Worm (Caenorhabditis elegans): ENCODE measurements around the gene srh-4.

srh-4 gene

DNA sequence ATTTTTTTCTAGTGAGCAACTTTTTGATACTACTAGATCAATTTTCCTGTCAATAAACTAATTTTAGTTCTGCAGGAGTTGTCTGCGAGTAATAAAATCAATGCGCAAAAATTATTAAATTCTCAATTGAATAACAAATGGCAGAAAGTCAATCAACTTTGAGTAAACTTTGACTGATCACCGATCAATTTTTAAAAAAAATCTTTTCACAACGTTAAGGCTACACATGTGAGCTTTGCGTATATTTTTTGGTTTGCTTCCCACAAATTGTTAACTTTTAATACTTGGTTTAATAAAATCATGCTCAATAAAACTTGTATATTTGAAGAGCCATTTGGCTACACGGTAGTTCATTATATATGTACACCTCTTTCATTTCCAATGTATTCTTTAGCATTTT is 2.3 kb upstream of the srh-4 start, which contains the start of gene srh-7:
Gene srh-7 (plus strand): TSS at position 301 of the 400 bp plus-strand sequence.
- no peak for TF ChIP-seq B0310.2 (tag; optimal IDR thresholded peaks at IDR 0.05)
- no peak for TF ChIP-seq ceh-13 (GFP tag; optimal IDR thresholded peaks at IDR 0.05)
- no peak for TF ChIP-seq F13C5.2 (tag; optimal IDR thresholded peaks at IDR 0.05)

DNA sequence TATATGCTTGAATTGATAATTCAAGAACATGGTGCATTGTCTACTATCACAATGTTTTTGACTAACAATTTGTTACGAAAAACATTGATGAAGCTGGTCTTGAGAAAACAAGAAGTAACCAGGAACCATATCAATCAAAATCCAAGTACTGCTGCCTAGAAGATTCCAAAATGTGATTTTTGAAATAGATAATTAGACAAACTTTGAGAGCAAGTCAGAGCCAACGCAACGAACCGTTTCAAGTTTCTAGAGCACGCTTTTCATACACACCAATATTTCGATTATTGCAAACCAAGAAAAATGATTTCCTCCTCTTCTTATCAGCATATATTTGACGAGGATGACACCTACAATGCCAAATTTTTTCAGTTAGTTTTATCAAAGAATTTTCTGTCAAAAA is 6.5 kb downstream of the srh-4 start, which contains the start of gene srw-89:
Gene srw-89 (plus strand): TSS at position 301 of the 400 bp plus-strand sequence.
- TF ChIP-seq aly-1 (tag; optimal IDR thresholded peaks at IDR 0.05) (no peak), flt-1 (GFP tag; IDR thresholded peaks at IDR 0.05) (no peak), hnd-1 (tag; optimal IDR thresholded peaks at IDR 0.05) (no peak), hmg-4 (GFP tag; optimal IDR thresholded peaks at IDR 0.05) (no peak), ceh-13 (GFP tag; optimal IDR thresholded peaks at IDR 0.05) (no peak), tra-4 (tag; optimal IDR thresholded peaks at IDR 0.05) (no peak), ceh-36 (tag; optimal IDR thresholded peaks at IDR 0.05) (no peak), ets-7 (tag; optimal IDR thresholded peaks at IDR 0.05) (no peak), sea-1 (GFP tag; conservative IDR thresholded peaks at IDR 0.05) (no peak), ama-1 (optimal IDR thresholded peaks at IDR 0.05) (no peak), hmbx-1 (tag; optimal IDR thresholded peaks at IDR 0.05) (no peak), scrt-1 (GFP tag; IDR thresholded peaks at IDR 0.05) (no peak), tbx-11 (GFP tag; IDR thresholded peaks at IDR 0.05) (no peak)

- TF ChIP-seq hmg-4 (GFP tag; optimal IDR thresholded peaks at IDR 0.05): no peak
- TF ChIP-seq ets-7 (tag; optimal IDR thresholded peaks at IDR 0.05): no peak
- TF ChIP-seq ama-1 (optimal IDR thresholded peaks at IDR 0.05): no peak
- TF ChIP-seq tbx-11 (GFP tag; IDR thresholded peaks at IDR 0.05): no peak
- TF ChIP-seq aly-1 (tag; optimal IDR thresholded peaks at IDR 0.05): no peak
- TF ChIP-seq tbx-37 (GFP tag; conservative IDR thresholded peaks at IDR 0.05): no peak
- no peak for TF ChIP-seq B0310.2 (tag; optimal IDR thresholded peaks at IDR 0.05)
- no peak for TF ChIP-seq hmbx-1 (tag; optimal IDR thresholded peaks at IDR 0.05)
- no peak for TF ChIP-seq ceh-36 (tag; optimal IDR thresholded peaks at IDR 0.05)
- TF ChIP-seq pes-1 (GFP tag; IDR thresholded peaks at IDR 0.05): no peak
Measured at ce11 chrV:4018591-4018990, 8.3 kb downstream of the srh-4 start.

- no peak for TF ChIP-seq ama-1 (optimal IDR thresholded peaks at IDR 0.05)
- no peak for TF ChIP-seq tbx-11 (GFP tag; IDR thresholded peaks at IDR 0.05)
- TF ChIP-seq F13C5.2 (tag; optimal IDR thresholded peaks at IDR 0.05): no peak
- TF ChIP-seq flt-1 (GFP tag; IDR thresholded peaks at IDR 0.05): no peak
- TF ChIP-seq hmg-4 (GFP tag; optimal IDR thresholded peaks at IDR 0.05): no peak
- TF ChIP-seq hmbx-1 (tag; optimal IDR thresholded peaks at IDR 0.05): no peak
- no peak for TF ChIP-seq aly-1 (tag; optimal IDR thresholded peaks at IDR 0.05)
- no peak for TF ChIP-seq tbx-37 (GFP tag; conservative IDR thresholded peaks at IDR 0.05)
- no peak for TF ChIP-seq tra-4 (tag; optimal IDR thresholded peaks at IDR 0.05)
- TF ChIP-seq sea-1 (GFP tag; conservative IDR thresholded peaks at IDR 0.05): no peak
- no peak for TF ChIP-seq hnd-1 (tag; optimal IDR thresholded peaks at IDR 0.05)
Measured at ce11 chrV:4019188-4019587, 8.9 kb downstream of the srh-4 start, which contains the start of gene K09D9.3. K09D9.3 (plus strand) TSS chrV:4019488.

DNA sequence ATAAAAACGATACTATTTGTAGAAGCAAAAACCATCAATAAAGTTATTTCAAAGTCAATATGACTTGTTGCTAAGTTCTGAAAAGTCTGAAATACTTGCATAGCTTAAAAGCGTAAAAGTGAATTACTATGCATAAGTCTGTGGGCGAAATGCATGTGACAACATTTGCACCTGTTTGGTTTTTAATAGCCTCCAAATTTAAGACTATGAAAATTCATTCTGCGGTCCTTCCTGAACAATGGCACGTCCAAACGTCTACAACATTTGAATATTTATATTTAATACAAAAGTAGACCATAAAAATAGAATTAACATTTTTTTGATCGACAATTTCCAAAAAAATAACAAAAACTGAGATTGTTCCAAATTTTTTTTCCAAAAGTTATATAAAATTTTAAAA is 11.5 kb downstream of the srh-4 start, which contains the start of gene K09D9.14:
Gene K09D9.14 (minus strand): TSS at position 101 of the 400 bp plus-strand sequence.
- no peak for TF ChIP-seq ets-7 (tag; optimal IDR thresholded peaks at IDR 0.05)
- no peak for TF ChIP-seq sea-1 (GFP tag; conservative IDR thresholded peaks at IDR 0.05)
- no peak for TF ChIP-seq tbx-37 (GFP tag; conservative IDR thresholded peaks at IDR 0.05)
- TF ChIP-seq tbx-11 (GFP tag; IDR thresholded peaks at IDR 0.05): no peak
- no peak for TF ChIP-seq scrt-1 (GFP tag; IDR thresholded peaks at IDR 0.05)
- no peak for TF ChIP-seq ceh-36 (tag; optimal IDR thresholded peaks at IDR 0.05)
- no peak for TF ChIP-seq ceh-13 (GFP tag; optimal IDR thresholded peaks at IDR 0.05)
- TF ChIP-seq F13C5.2 (tag; optimal IDR thresholded peaks at IDR 0.05): no peak
- TF ChIP-seq aly-1 (tag; optimal IDR thresholded peaks at IDR 0.05): no peak
- TF ChIP-seq tra-4 (tag; optimal IDR thresholded peaks at IDR 0.05): no peak
- TF ChIP-seq B0310.2 (tag; optimal IDR thresholded peaks at IDR 0.05): no peak
- TF ChIP-seq ama-1 (optimal IDR thresholded peaks at IDR 0.05): no peak
- no peak for TF ChIP-seq flt-1 (GFP tag; IDR thresholded peaks at IDR 0.05)
- no peak for TF ChIP-seq hmg-4 (GFP tag; optimal IDR thresholded peaks at IDR 0.05)
- no peak for TF ChIP-seq hmbx-1 (tag; optimal IDR thresholded peaks at IDR 0.05)
- TF ChIP-seq hnd-1 (tag; optimal IDR thresholded peaks at IDR 0.05): no peak
- TF ChIP-seq pes-1 (GFP tag; IDR thresholded peaks at IDR 0.05): no peak

DNA sequence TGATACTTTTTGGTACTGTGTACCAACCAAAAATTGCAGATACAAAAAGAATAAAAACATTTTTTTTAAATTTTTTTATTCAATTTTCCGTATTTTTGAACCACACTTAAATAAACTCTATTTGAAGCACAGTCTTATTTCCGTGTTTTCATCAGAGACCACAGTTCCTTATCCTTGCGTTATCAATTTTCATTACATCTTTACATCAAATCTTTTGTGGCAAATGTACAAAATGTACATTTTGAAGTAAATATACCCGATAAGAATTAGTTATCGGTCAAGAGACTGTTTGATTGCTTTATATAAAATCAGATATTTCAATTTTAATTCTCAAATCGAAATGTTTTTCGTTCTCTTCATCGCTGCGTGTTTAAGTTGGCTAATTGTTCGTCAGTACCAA is 12.0 kb downstream of the srh-4 start, which contains the start of gene cyp-35A3:
Gene cyp-35A3 (plus strand): TSS at position 301 of the 400 bp plus-strand sequence.
- TF ChIP-seq B0310.2 (tag; optimal IDR thresholded peaks at IDR 0.05): no peak
- TF ChIP-seq ets-7 (tag; optimal IDR thresholded peaks at IDR 0.05): no peak
- TF ChIP-seq hmbx-1 (tag; optimal IDR thresholded peaks at IDR 0.05): no peak
- TF ChIP-seq ama-1 (optimal IDR thresholded peaks at IDR 0.05): no peak
- no peak for TF ChIP-seq pes-1 (GFP tag; IDR thresholded peaks at IDR 0.05)
- TF ChIP-seq ceh-13 (GFP tag; optimal IDR thresholded peaks at IDR 0.05): no peak
- no peak for TF ChIP-seq tbx-11 (GFP tag; IDR thresholded peaks at IDR 0.05)
- no peak for TF ChIP-seq ceh-36 (tag; optimal IDR thresholded peaks at IDR 0.05)
- no peak for TF ChIP-seq hnd-1 (tag; optimal IDR thresholded peaks at IDR 0.05)
- TF ChIP-seq tra-4 (tag; optimal IDR thresholded peaks at IDR 0.05): no peak
- TF ChIP-seq sea-1 (GFP tag; conservative IDR thresholded peaks at IDR 0.05): no peak
- no peak for TF ChIP-seq hmg-4 (GFP tag; optimal IDR thresholded peaks at IDR 0.05)

ce11 chrV:4024777-4025176 is 14.5 kb downstream of the srh-4 start, which contains the start of gene K09D9.1:
K09D9.1 (plus strand) TSS chrV:4025047.
- no peak for TF ChIP-seq aly-1 (tag; optimal IDR thresholded peaks at IDR 0.05)
- TF ChIP-seq flt-1 (GFP tag; IDR thresholded peaks at IDR 0.05): no peak
- TF ChIP-seq hmg-4 (GFP tag; optimal IDR thresholded peaks at IDR 0.05): no peak
- no peak for TF ChIP-seq tbx-11 (GFP tag; IDR thresholded peaks at IDR 0.05)
- no peak for TF ChIP-seq ceh-13 (GFP tag; optimal IDR thresholded peaks at IDR 0.05)
- TF ChIP-seq tbx-37 (GFP tag; conservative IDR thresholded peaks at IDR 0.05): no peak
- TF ChIP-seq ceh-36 (tag; optimal IDR thresholded peaks at IDR 0.05): no peak
- TF ChIP-seq scrt-1 (GFP tag; IDR thresholded peaks at IDR 0.05): no peak
- TF ChIP-seq pes-1 (GFP tag; IDR thresholded peaks at IDR 0.05): no peak
- TF ChIP-seq sea-1 (GFP tag; conservative IDR thresholded peaks at IDR 0.05): no peak
- no peak for TF ChIP-seq ama-1 (optimal IDR thresholded peaks at IDR 0.05)

All from whole organism, early embryonic.